Worm (Caenorhabditis elegans): ENCODE measurements around the gene C02B8.6.

C02B8.6 gene

ce11 chrX:8136276-8136891 is at the start of gene C02B8.6:
TSS of gene C02B8.6 (minus strand) at chrX:8136326.
- 0 out of 2 replicates have a peak, but pooled peaks have one; percentile 10 for TF ChIP-seq hmg-1.2 (GFP tag; IDR thresholded peaks at IDR 0.05)
- TF ChIP-seq nhr-27 (tag; optimal IDR thresholded peaks at IDR 0.05) = no peak
- TF ChIP-seq ceh-100 (GFP tag; IDR thresholded peaks at IDR 0.05) = no peak
- peak; percentile 72 for TF ChIP-seq nhr-80 (tag; optimal IDR thresholded peaks at IDR 0.05)
- no peak for TF ChIP-seq ztf-22 (GFP tag; optimal IDR thresholded peaks at IDR 0.05)
- no peak for TF ChIP-seq ceh-58 (GFP tag; IDR thresholded peaks at IDR 0.05)
- peak; percentile 9 for TF ChIP-seq attf-5 (GFP tag; optimal IDR thresholded peaks at IDR 0.05)
- no peak for TF ChIP-seq Y79H2A.3 (GFP tag; conservative IDR thresholded peaks at IDR 0.05)
- no peak for TF ChIP-seq lin-40 (tag; optimal IDR thresholded peaks at IDR 0.05)
- TF ChIP-seq pha-4 (tag; optimal IDR thresholded peaks at IDR 0.05) = no peak
- TF ChIP-seq C17E4.6 (GFP tag; IDR thresholded peaks at IDR 0.05) = no peak
- TF ChIP-seq snpc-1.3 (tag; optimal IDR thresholded peaks at IDR 0.05; ENCODE audit: insufficient read depth) = no peak
- TF ChIP-seq dox-1 (GFP tag; IDR thresholded peaks at IDR 0.05) = peak; percentile 53; the same call in 1 of the 2 replicates
- TF ChIP-seq hmg-20 (GFP tag; IDR thresholded peaks at IDR 0.05) = no peak
- peak; percentile 46 for TF ChIP-seq F23B12.7 (tag; optimal IDR thresholded peaks at IDR 0.05; ENCODE audit: insufficient read depth)

ce11 chrX:8185037-8185436 is 48.9 kb upstream of the C02B8.6 start, which contains the start of gene C17H11.5:
TSS of gene C17H11.5 (minus strand) at chrX:8185137.
- TF ChIP-seq zfh-2 (GFP tag; conservative IDR thresholded peaks at IDR 0.05) = no peak
- TF ChIP-seq mxl-1 (tag; optimal IDR thresholded peaks at IDR 0.05) = no peak
- TF ChIP-seq snpc-1.3 (tag; optimal IDR thresholded peaks at IDR 0.05; ENCODE audit: insufficient read depth) = no peak
- no peak for TF ChIP-seq B0035.1 (tag; optimal IDR thresholded peaks at IDR 0.05)
- TF ChIP-seq aptf-3 (GFP tag; IDR thresholded peaks at IDR 0.05) = no peak
- TF ChIP-seq D2030.7 (GFP tag; IDR thresholded peaks at IDR 0.05) = no peak
- no peak for TF ChIP-seq dox-1 (GFP tag; IDR thresholded peaks at IDR 0.05)
- TF ChIP-seq rcor-1 (GFP tag; IDR thresholded peaks at IDR 0.05) = no peak
- no peak for TF ChIP-seq B0336.3 (GFP tag; IDR thresholded peaks at IDR 0.05)
- TF ChIP-seq ceh-100 (GFP tag; IDR thresholded peaks at IDR 0.05) = no peak
- TF ChIP-seq somi-1 (GFP tag; optimal IDR thresholded peaks at IDR 0.05) = no peak
- no peak for TF ChIP-seq lir-1 (GFP tag; conservative IDR thresholded peaks at IDR 0.05)
- no peak for TF ChIP-seq unc-130 (GFP tag; optimal IDR thresholded peaks at IDR 0.05)
- TF ChIP-seq F33H1.4 (GFP tag; IDR thresholded peaks at IDR 0.05) = no peak
- TF ChIP-seq B0261.1 (tag; optimal IDR thresholded peaks at IDR 0.05) = no peak

ce11 chrX:8181590-8182311 is 45.6 kb upstream of the C02B8.6 start, which contains the start of gene C17H11.4:
TSS of gene C17H11.4 (minus strand) at chrX:8181640.
- TF ChIP-seq B0019.2 (GFP tag; conservative IDR thresholded peaks at IDR 0.05) = peak; percentile 44; the same call in 1 of the 2 replicates
- TF ChIP-seq ceh-91 (GFP tag; IDR thresholded peaks at IDR 0.05) = peak; percentile 62; the same call in 1 of the 2 replicates
- TF ChIP-seq ztf-25 (GFP tag; IDR thresholded peaks at IDR 0.05) = 0 out of 2 replicates have a peak, but pooled peaks have one; percentile 36
- peak; percentile 31; the same call in 1 of the 2 replicates for TF ChIP-seq F33H1.4 (GFP tag; IDR thresholded peaks at IDR 0.05)
- TF ChIP-seq ekl-4 (GFP tag; IDR thresholded peaks at IDR 0.05) = peak; percentile 33; the same call in 1 of the 2 replicates
- TF ChIP-seq egrh-3 (GFP tag; IDR thresholded peaks at IDR 0.05) = peak; percentile 94
- TF ChIP-seq madf-3 (GFP tag; IDR thresholded peaks at IDR 0.05) = peak; percentile 60; the same call in 1 of the 2 replicates
- TF ChIP-seq egl-18 (GFP tag; IDR thresholded peaks at IDR 0.05) = 0 out of 2 replicates have a peak, but pooled peaks have one; percentile 9
- peak; percentile 67 for TF ChIP-seq nfyb-1 (GFP tag; IDR thresholded peaks at IDR 0.05)
- peak; percentile 68 for TF ChIP-seq zfh-2 (GFP tag; conservative IDR thresholded peaks at IDR 0.05)
- TF ChIP-seq nhr-120 (GFP tag; IDR thresholded peaks at IDR 0.05) = peak; percentile 67; the same call in 1 of the 2 replicates
- TF ChIP-seq ceh-58 (GFP tag; IDR thresholded peaks at IDR 0.05) = 0 out of 2 replicates have a peak, but pooled peaks have one; percentile 4
